Worm (Caenorhabditis elegans) whole organism, early embryonic: ENCODE data around the gene F58G11.4.
A peak's percentile ranks its signal among the peaks of the same experiment; 100 is the strongest.

Source experiments
- B0310.2 ChIP-seq: sonication (generic microtip); optimal IDR thresholded peaks from 2 replicates; lab custom pipeline; 2016; ENCODE audit warnings: mild to moderate bottlenecking, missing genetic modification characterization, missing compliant biosample characterization
- F13C5.2 ChIP-seq: sonication (generic microtip); optimal IDR thresholded peaks from 2 replicates; lab custom pipeline; 2017; ENCODE audit warnings: mild to moderate bottlenecking, missing genetic modification characterization, inconsistent platforms, missing compliant biosample characterization
- aly-1 ChIP-seq: sonication (generic microtip); optimal IDR thresholded peaks from 2 replicates; lab custom pipeline; 2016; ENCODE audit warnings: missing genetic modification characterization, missing compliant biosample characterization
- ama-1 ChIP-seq: fragments of 150-350 bp; optimal IDR thresholded peaks from 2 replicates; lab custom pipeline; 2014
- ceh-13 ChIP-seq: fragments of 200-800 bp; sonication (Bioruptor generic); optimal IDR thresholded peaks from 2 replicates; lab custom pipeline; 2018; ENCODE audit warnings: mild to moderate bottlenecking, missing genetic modification characterization, missing compliant biosample characterization
- ceh-36 ChIP-seq: sonication (generic microtip); optimal IDR thresholded peaks from 2 replicates; lab custom pipeline; 2016; ENCODE audit warnings: missing genetic modification characterization, inconsistent platforms, missing compliant biosample characterization
- ets-7 ChIP-seq: sonication (generic microtip); optimal IDR thresholded peaks from 2 replicates; lab custom pipeline; 2016; ENCODE audit warnings: missing genotype, missing genetic modification characterization, missing compliant biosample characterization
- flt-1 ChIP-seq: fragments of 200-800 bp; sonication (Bioruptor generic); IDR thresholded peaks from 2 replicates; pipeline ENCODE4 v1.3.6; 2022; ENCODE audit warnings: missing genetic modification characterization, missing compliant biosample characterization
- hmbx-1 ChIP-seq: sonication (generic microtip); optimal IDR thresholded peaks from 2 replicates; lab custom pipeline; 2016; ENCODE audit warnings: mild to moderate bottlenecking, missing genetic modification characterization, missing compliant biosample characterization
- hmg-4 ChIP-seq: fragments of 200-800 bp; sonication (Bioruptor generic); optimal IDR thresholded peaks from 2 replicates; lab custom pipeline; 2018; ENCODE audit warnings: mild to moderate bottlenecking, missing genetic modification characterization, missing compliant biosample characterization
- hnd-1 ChIP-seq: sonication (generic microtip); optimal IDR thresholded peaks from 2 replicates; lab custom pipeline; 2016; ENCODE audit warnings: missing genetic modification characterization, missing compliant biosample characterization
- pes-1 ChIP-seq: fragments of 200-800 bp; sonication (Bioruptor generic); IDR thresholded peaks from 2 replicates; pipeline ENCODE4 v1.3.6; 2022; ENCODE audit warnings: missing genetic modification reagents, missing genetic modification characterization, missing compliant biosample characterization
- scrt-1 ChIP-seq: fragments of 200-800 bp; sonication (Bioruptor generic); IDR thresholded peaks from 2 replicates; pipeline ENCODE4 v1.3.6; 2022; ENCODE audit warnings: missing genetic modification characterization, missing compliant biosample characterization
- sea-1 ChIP-seq: fragments of 200-800 bp; sonication (Bioruptor generic); conservative IDR thresholded peaks from 2 replicates; pipeline ENCODE4 v1.3.6; 2022; ENCODE audit warnings: missing genetic modification characterization, missing compliant biosample characterization
- tbx-11 ChIP-seq: fragments of 200-800 bp; sonication (Bioruptor generic); IDR thresholded peaks from 2 replicates; pipeline ENCODE4 v1.3.6; 2022; ENCODE audit warnings: missing genetic modification characterization, missing compliant biosample characterization
- tbx-37 ChIP-seq: fragments of 200-800 bp; sonication (Bioruptor generic); conservative IDR thresholded peaks from 2 replicates; pipeline ENCODE4 v1.3.6; 2022; ENCODE audit warnings: missing genetic modification reagents, missing genetic modification characterization, missing compliant biosample characterization
- tra-4 ChIP-seq: sonication (generic microtip); optimal IDR thresholded peaks from 2 replicates; lab custom pipeline; 2017; ENCODE audit warnings: missing genetic modification characterization, missing compliant biosample characterization

F58G11.4 gene

DNA sequence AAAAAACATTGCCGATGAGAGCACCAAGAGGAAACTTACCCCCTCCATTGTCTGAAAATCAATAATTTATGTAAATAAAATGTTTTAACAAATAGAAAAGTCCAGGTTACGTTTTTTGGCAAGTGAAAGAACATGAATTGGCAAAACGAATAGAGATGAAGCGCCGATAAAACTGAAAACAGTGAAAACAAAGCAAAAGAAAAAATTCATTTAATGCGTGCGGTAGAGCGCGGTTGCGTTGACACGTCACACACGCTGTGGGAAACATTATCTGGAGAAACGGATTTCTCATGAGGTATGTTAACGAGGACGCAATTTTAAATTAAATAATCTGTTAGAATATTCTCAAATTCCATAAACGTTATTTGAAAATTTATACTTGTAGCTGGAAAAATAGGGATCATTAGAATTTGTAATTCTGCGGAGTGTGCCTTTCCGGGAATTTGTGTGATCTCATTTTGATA lies 42.9 kb downstream of the F58G11.4 start, which contains the start of gene zipt-9:
Gene zipt-9 (minus strand): TSS at position 51 of the 464 bp plus-strand sequence.
- no peak for TF ChIP-seq ama-1 (lab: Kevin White, UChicago)
- no peak for TF ChIP-seq scrt-1
- TF ChIP-seq ceh-13 (GFP tag; lab: Kevin White, UChicago) = no peak
- peak; percentile 11 for TF ChIP-seq hmg-4
- peak; percentile 57 for TF ChIP-seq ets-7 (tag; lab: Kevin White, UChicago)
- TF ChIP-seq flt-1 = no peak
- peak; percentile 70 for TF ChIP-seq tbx-37 (GFP tag; lab: Robert Waterston, UW)
- TF ChIP-seq B0310.2 = peak; percentile 34
- TF ChIP-seq ceh-36 (tag; lab: Kevin White, UChicago) = no peak
- 0 out of 2 replicates have a peak, but pooled peaks have one; percentile 45 for TF ChIP-seq tbx-11 (GFP tag; lab: Robert Waterston, UW)
- no peak for TF ChIP-seq sea-1 (GFP tag; lab: Robert Waterston, UW)
- peak; percentile 28 for TF ChIP-seq tra-4 (tag; lab: Kevin White, UChicago)
- TF ChIP-seq F13C5.2 (tag; lab: Kevin White, UChicago) = peak; percentile 72
- no peak for TF ChIP-seq pes-1 (GFP tag; lab: Robert Waterston, UW)
- no peak for TF ChIP-seq aly-1 (tag; lab: Kevin White, UChicago)
- no peak for TF ChIP-seq hnd-1 (tag; lab: Kevin White, UChicago)
- TF ChIP-seq hmbx-1 (tag; lab: Kevin White, UChicago) = no peak

- no peak for TF ChIP-seq B0310.2
- TF ChIP-seq tbx-37 (GFP tag; lab: Robert Waterston, UW) = no peak
These were observed 44.1 kb downstream of the F58G11.4 start, which contains the start of gene T01D3.6 for ce11 chrV:13716531-13716930. Gene T01D3.6, plus strand, starts transcription at chrV:13716824.

DNA sequence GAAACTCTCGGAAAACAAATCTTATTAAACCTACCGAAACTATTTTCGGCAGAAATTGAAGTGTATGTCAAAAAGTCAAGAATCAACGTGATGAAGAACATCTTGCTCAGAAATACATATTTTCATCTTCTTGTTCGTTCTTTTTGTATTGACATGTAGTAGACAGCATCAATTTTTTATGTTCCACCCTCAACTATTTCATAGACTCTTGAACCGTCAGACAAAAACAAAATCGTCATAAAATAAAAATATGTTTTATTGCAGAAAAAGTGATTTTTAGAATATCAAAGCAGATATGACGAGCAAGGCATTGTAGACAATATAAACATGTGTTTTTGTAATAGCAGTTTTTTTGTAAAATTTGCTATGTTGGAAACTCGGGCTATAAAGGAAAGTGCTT lies 52.4 kb downstream of the F58G11.4 start, which contains the start of gene F35E12.2:
Gene F35E12.2 (minus strand): TSS at position 101 of the 400 bp plus-strand sequence.
- no peak for TF ChIP-seq ceh-36 (tag; lab: Kevin White, UChicago)
- no peak for TF ChIP-seq pes-1 (GFP tag; lab: Robert Waterston, UW)
- no peak for TF ChIP-seq hmbx-1 (tag; lab: Kevin White, UChicago)
- no peak for TF ChIP-seq sea-1 (GFP tag; lab: Robert Waterston, UW)
- no peak for TF ChIP-seq hmg-4
- TF ChIP-seq flt-1 = no peak
- TF ChIP-seq aly-1 (tag; lab: Kevin White, UChicago) = no peak
- no peak for TF ChIP-seq tra-4 (tag; lab: Kevin White, UChicago)
- no peak for TF ChIP-seq ets-7 (tag; lab: Kevin White, UChicago)
- TF ChIP-seq tbx-11 (GFP tag; lab: Robert Waterston, UW) = no peak
- no peak for TF ChIP-seq ceh-13 (GFP tag; lab: Kevin White, UChicago)
- TF ChIP-seq ama-1 (lab: Kevin White, UChicago) = no peak
- no peak for TF ChIP-seq scrt-1
- no peak for TF ChIP-seq B0310.2
- TF ChIP-seq hnd-1 (tag; lab: Kevin White, UChicago) = no peak
- no peak for TF ChIP-seq tbx-37 (GFP tag; lab: Robert Waterston, UW)

DNA sequence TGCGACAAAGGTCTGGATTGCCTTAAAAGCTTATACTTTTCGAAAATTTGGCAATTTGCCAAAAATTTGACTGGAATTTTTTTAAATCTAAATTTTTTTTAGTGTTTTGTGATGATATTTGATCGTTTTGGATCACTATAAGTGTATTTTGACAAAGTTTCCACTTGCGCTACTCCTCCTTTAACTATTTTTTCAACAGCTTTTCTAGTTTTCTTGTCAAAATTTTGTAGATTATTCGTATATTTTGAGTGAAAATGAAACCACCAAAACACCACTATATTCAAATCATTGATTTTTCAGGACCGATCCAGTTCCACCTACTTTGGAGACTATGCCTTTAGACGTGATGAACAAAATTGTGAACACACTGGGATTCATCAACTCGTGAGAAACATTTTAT lies 53.2 kb downstream of the F58G11.4 start, which contains the start of gene fbxa-181:
Gene fbxa-181 (plus strand): TSS at position 301 of the 400 bp plus-strand sequence.
- TF ChIP-seq ceh-36 (tag; lab: Kevin White, UChicago) (no peak), ceh-13 (GFP tag; lab: Kevin White, UChicago) (no peak), aly-1 (tag; lab: Kevin White, UChicago) (no peak), flt-1 (no peak), ama-1 (lab: Kevin White, UChicago) (no peak), pes-1 (GFP tag; lab: Robert Waterston, UW) (no peak), F13C5.2 (tag; lab: Kevin White, UChicago) (no peak), hmg-4 (no peak), B0310.2 (no peak), tbx-37 (GFP tag; lab: Robert Waterston, UW) (no peak), scrt-1 (no peak), ets-7 (tag; lab: Kevin White, UChicago) (no peak), hmbx-1 (tag; lab: Kevin White, UChicago) (no peak), tbx-11 (GFP tag; lab: Robert Waterston, UW) (no peak), sea-1 (GFP tag; lab: Robert Waterston, UW) (no peak), hnd-1 (tag; lab: Kevin White, UChicago) (no peak), tra-4 (tag; lab: Kevin White, UChicago) (no peak)
